Worm (Caenorhabditis elegans): Measurements from ENCODE around the gene ggtb-1.
A peak's percentile ranks its signal among the peaks of the same experiment; 100 is the strongest.

Gene ggtb-1

DNA sequence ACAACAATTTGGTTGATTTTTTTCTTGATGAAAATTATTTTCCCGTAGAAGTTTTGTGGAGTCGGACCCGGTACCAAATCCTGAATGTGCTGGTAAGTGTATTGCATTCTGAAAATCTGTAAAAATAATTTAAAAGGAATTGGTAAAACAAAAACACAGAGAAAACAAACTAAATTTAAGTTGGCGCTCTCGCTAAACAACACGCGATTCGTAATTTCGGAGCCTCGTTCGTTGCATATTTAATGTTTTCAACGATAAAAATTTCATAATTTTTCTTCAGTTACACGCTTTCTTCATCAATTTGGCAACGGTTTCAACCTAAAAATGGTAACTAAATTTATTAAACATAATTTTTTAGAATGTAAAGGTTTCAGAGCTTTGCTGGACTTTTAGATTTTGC is at the start of gene ggtb-1, which contains the start of gene pot-1:
ggtb-1 (plus strand) TSS at position 208 of the 400 bp plus-strand sequence.
pot-1 (minus strand) TSS at position 120 of the 400 bp plus-strand sequence.
- peak; percentile 6 for TF ChIP-seq nfya-1 (tag; optimal IDR thresholded peaks at IDR 0.05; ENCODE audit: insufficient read depth)
- no peak for TF ChIP-seq aly-2 (tag; optimal IDR thresholded peaks at IDR 0.05)
- TF ChIP-seq pha-4 (tag; optimal IDR thresholded peaks at IDR 0.05): peak; percentile 31
- peak; percentile 5 for TF ChIP-seq lin-15B (tag; optimal IDR thresholded peaks at IDR 0.05)

DNA sequence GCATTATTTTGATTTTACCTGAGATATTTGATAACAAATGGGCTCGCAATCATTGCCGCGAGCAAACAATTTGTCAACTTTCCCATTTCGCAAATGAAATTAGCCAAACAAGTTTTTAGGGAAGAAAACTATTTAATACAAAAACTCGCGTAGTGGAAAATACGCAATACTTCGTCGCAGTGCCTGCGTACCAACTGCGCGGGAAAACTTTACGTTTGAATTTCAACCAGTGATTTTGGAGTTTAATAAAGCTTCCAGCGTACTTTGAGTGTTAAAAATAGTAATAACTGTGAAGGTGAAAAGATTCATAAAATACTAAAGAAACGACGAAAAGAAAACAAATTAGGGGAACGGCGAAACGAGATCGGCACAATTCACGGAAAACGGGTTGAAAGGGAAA is 48.7 kb upstream of the ggtb-1 start, which contains the start of gene tofu-7:
tofu-7 (minus strand) TSS at position 111 of the 400 bp plus-strand sequence.
- TF ChIP-seq nhr-76 (tag; optimal IDR thresholded peaks at IDR 0.05) (no peak), unc-62 (GFP tag; optimal IDR thresholded peaks at IDR 0.05) (no peak), ceh-16 (tag; optimal IDR thresholded peaks at IDR 0.05) (no peak), ZK546.5 (tag; optimal IDR thresholded peaks at IDR 0.05) (no peak), fkh-10 (GFP tag; optimal IDR thresholded peaks at IDR 0.05) (no peak), pqm-1 (tag; optimal IDR thresholded peaks at IDR 0.05) (no peak)

DNA sequence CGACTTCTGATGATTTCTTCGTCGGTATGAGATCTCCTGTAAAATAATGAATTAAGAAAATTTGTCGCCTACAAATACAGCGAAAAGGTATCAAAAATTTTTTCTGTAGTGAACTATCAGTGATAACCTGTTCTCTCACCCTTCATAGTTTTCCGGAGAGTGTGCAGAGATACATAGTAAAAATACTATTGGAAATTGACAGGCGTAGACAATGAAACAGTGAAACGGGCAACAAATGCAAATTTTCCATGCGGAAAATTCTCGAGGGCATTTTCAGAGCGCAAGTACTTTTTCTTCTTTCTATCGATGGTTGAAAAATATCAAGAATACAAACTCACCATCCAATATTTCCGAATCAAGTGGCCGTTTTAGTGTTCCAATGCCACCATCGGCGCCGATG is 46.4 kb upstream of the ggtb-1 start:
- peak; percentile 28 for TF ChIP-seq elt-2 (tag; optimal IDR thresholded peaks at IDR 0.05)
- no peak for TF ChIP-seq elt-1 (tag; optimal IDR thresholded peaks at IDR 0.05)

DNA sequence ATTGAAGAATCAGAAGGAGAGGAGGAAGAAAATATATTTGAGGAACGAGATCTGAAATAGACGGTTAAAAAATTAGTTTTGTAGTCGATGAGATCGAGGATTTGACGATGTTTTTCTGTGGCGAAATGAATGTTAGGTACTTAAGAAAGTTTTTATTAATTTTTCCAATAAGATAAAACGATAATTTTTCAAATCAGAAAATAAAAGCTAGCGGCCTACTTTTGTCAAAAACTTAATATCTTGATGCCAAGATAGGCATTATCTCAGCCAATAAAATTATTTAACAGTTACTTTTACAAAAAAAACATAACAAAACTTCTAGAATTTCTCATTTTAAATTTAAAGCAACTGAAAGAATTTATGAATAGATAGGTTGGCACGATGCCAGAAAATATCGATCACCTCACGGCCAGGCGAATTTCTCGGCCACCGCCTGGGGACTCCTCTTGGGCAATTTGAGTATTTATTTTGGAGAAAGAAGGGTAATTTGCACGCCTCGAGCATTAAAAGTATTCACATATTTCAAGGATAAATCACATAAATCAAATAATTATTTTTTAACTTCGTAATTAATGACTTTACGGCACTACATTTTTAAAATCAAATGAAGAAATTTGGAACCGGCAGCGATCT is 45.8 kb upstream of the ggtb-1 start, which contains the start of gene fubl-2:
fubl-2 (minus strand) TSS at position 51 of the 633 bp plus-strand sequence.
- TF ChIP-seq ceh-82 (tag; optimal IDR thresholded peaks at IDR 0.05): no peak
- peak; percentile 83 for TF ChIP-seq nhr-43 (tag; optimal IDR thresholded peaks at IDR 0.05; ENCODE audit: poor library complexity, severe bottlenecking)
- TF ChIP-seq nhr-23 (tag; optimal IDR thresholded peaks at IDR 0.05): no peak
- TF ChIP-seq nhr-67 (tag; optimal IDR thresholded peaks at IDR 0.05): no peak
- no peak for TF ChIP-seq ztf-11 (tag; optimal IDR thresholded peaks at IDR 0.05)
- TF ChIP-seq elt-1 (tag; optimal IDR thresholded peaks at IDR 0.05): no peak
- no peak for TF ChIP-seq elt-3 (tag; optimal IDR thresholded peaks at IDR 0.05)
- no peak for TF ChIP-seq skn-1 (tag; optimal IDR thresholded peaks at IDR 0.05)
- no peak for TF ChIP-seq fkh-10 (GFP tag; optimal IDR thresholded peaks at IDR 0.05)
- no peak for TF ChIP-seq ztf-4 (tag; optimal IDR thresholded peaks at IDR 0.05)
- TF ChIP-seq nhr-12 (tag; optimal IDR thresholded peaks at IDR 0.05): no peak
- TF ChIP-seq ceh-16 (tag; optimal IDR thresholded peaks at IDR 0.05): no peak
- no peak for TF ChIP-seq nhr-11 (tag; optimal IDR thresholded peaks at IDR 0.05)
- TF ChIP-seq sea-2 (GFP tag; optimal IDR thresholded peaks at IDR 0.05): no peak
- no peak for TF ChIP-seq hmg-11 (tag; optimal IDR thresholded peaks at IDR 0.05)
- no peak for TF ChIP-seq nhr-237 (tag; optimal IDR thresholded peaks at IDR 0.05)
- TF ChIP-seq pqm-1 (tag; optimal IDR thresholded peaks at IDR 0.05): peak; percentile 24
- no peak for TF ChIP-seq ceh-9 (tag; optimal IDR thresholded peaks at IDR 0.05)
- TF ChIP-seq jun-1 (tag; optimal IDR thresholded peaks at IDR 0.05): no peak
- no peak for TF ChIP-seq unc-62 (GFP tag; optimal IDR thresholded peaks at IDR 0.05)
- no peak for TF ChIP-seq aly-2 (tag; optimal IDR thresholded peaks at IDR 0.05)
- peak; percentile 58 for TF ChIP-seq snpc-4 (tag; optimal IDR thresholded peaks at IDR 0.05)
- peak; percentile 35 for TF ChIP-seq elt-2 (tag; optimal IDR thresholded peaks at IDR 0.05)
- peak; percentile 73 for TF ChIP-seq ceh-28 (tag; optimal IDR thresholded peaks at IDR 0.05)
- no peak for TF ChIP-seq mml-1 (tag; optimal IDR thresholded peaks at IDR 0.05)
- TF ChIP-seq eor-1 (tag; optimal IDR thresholded peaks at IDR 0.05): no peak
- peak; percentile 72 for TF ChIP-seq lin-39 (tag; optimal IDR thresholded peaks at IDR 0.05)
- TF ChIP-seq pha-4 (tag; optimal IDR thresholded peaks at IDR 0.05): peak; percentile 71
- peak; percentile 44 for TF ChIP-seq R02D3.7 (tag; optimal IDR thresholded peaks at IDR 0.05)
- TF ChIP-seq nfya-1 (tag; optimal IDR thresholded peaks at IDR 0.05; ENCODE audit: insufficient read depth): peak; percentile 68
- TF ChIP-seq lin-15B (tag; optimal IDR thresholded peaks at IDR 0.05): peak; percentile 82
- TF ChIP-seq mdl-1 (tag; optimal IDR thresholded peaks at IDR 0.05): no peak
- TF ChIP-seq egl-5 (tag; optimal IDR thresholded peaks at IDR 0.05): no peak
- TF ChIP-seq nhr-25 (tag; optimal IDR thresholded peaks at IDR 0.05): peak; percentile 41
- TF ChIP-seq egl-27 (tag; optimal IDR thresholded peaks at IDR 0.05): no peak
- TF ChIP-seq zag-1 (tag; optimal IDR thresholded peaks at IDR 0.05): no peak

Measured in whole organism, L3 larva.